Worm (Caenorhabditis elegans) whole organism, midembryonic: ENCODE measurements around the gene F17C11.13.
A peak's percentile ranks its signal among the peaks of the same experiment; 100 is the strongest.

Experiments
- T22C8.4 ChIP-seq: fragments of 200-800 bp; sonication (Bioruptor generic); IDR thresholded peaks from 2 replicates; pipeline ENCODE4 v1.3.6; 2022; ENCODE audit warnings: missing genetic modification characterization, missing compliant biosample characterization
- cog-1 ChIP-seq: sonication (generic microtip); optimal IDR thresholded peaks from 2 replicates; lab custom pipeline; 2016; ENCODE audit warnings: missing genetic modification characterization, missing compliant biosample characterization
- flt-1 ChIP-seq: fragments of 200-800 bp; sonication (Bioruptor generic); IDR thresholded peaks from 2 replicates; pipeline ENCODE4 v1.3.6; 2022; ENCODE audit warnings: missing genetic modification characterization, missing compliant biosample characterization
- klf-2 ChIP-seq: fragments of 200-800 bp; sonication (Bioruptor generic); conservative IDR thresholded peaks from 2 replicates; pipeline ENCODE4 v1.3.6; 2022; ENCODE audit warnings: missing genetic modification reagents, missing genetic modification characterization, missing compliant biosample characterization
- med-1 ChIP-seq: sonication (generic microtip); optimal IDR thresholded peaks from 2 replicates; lab custom pipeline; 2017; ENCODE audit warnings: missing genetic modification characterization, mild to moderate bottlenecking, missing compliant biosample characterization, antibody characterized with exemption, missing genetic modification reagents; ENCODE audit not compliant: insufficient read depth
- ref-1 ChIP-seq: fragments of 200-800 bp; sonication (Bioruptor generic); conservative IDR thresholded peaks from 2 replicates; pipeline ENCODE4 v1.3.6; 2022; ENCODE audit warnings: missing genetic modification reagents, missing genetic modification characterization, missing compliant biosample characterization
- tab-1 ChIP-seq: fragments of 200-800 bp; sonication (Bioruptor generic); IDR thresholded peaks from 2 replicates; pipeline ENCODE4 v1.3.6; 2022; ENCODE audit warnings: missing genetic modification characterization, missing compliant biosample characterization
- ztf-23 ChIP-seq: fragments of 200-800 bp; sonication (Bioruptor generic); IDR thresholded peaks from 2 replicates; pipeline ENCODE4 v1.3.6; 2022; ENCODE audit warnings: missing genetic modification reagents, missing genetic modification characterization, missing compliant biosample characterization
- ztf-29 ChIP-seq: fragments of 200-800 bp; sonication (Bioruptor generic); IDR thresholded peaks from 2 replicates; pipeline ENCODE4 v1.3.6; 2022; ENCODE audit warnings: missing genetic modification reagents, missing genetic modification characterization, missing compliant biosample characterization

The F17C11.13 gene

ce11 chrV:10958322-10958900, 2.7 kb downstream of the F17C11.13 start, which contains the start of gene pigt-1:
TSS of gene pigt-1 (minus strand) at chrV:10958821.
- TF ChIP-seq ref-1 (GFP tag; lab: Robert Waterston, UW): no peak
- TF ChIP-seq ztf-23 (GFP tag; lab: Robert Waterston, UW): no peak
- no peak for TF ChIP-seq tab-1 (GFP tag; lab: Robert Waterston, UW)

ce11 chrV:10960544-10960943, 4.8 kb downstream of the F17C11.13 start, which contains the start of gene vps-36:
TSS of gene vps-36 (minus strand) at chrV:10960669.
- no peak for TF ChIP-seq ref-1 (GFP tag; lab: Robert Waterston, UW)
- TF ChIP-seq ztf-23 (GFP tag; lab: Robert Waterston, UW): no peak
- TF ChIP-seq klf-2 (GFP tag; lab: Robert Waterston, UW): no peak
- no peak for TF ChIP-seq tab-1 (GFP tag; lab: Robert Waterston, UW)
- TF ChIP-seq cog-1: no peak
- no peak for TF ChIP-seq med-1 (GFP tag; lab: Kevin White, UChicago)
- no peak for TF ChIP-seq ztf-29
- no peak for TF ChIP-seq T22C8.4 (GFP tag; lab: Robert Waterston, UW)
- TF ChIP-seq flt-1 (GFP tag; lab: Robert Waterston, UW): no peak

ce11 chrV:10961448-10961870, 5.7 kb downstream of the F17C11.13 start:
- TF ChIP-seq med-1 (GFP tag; lab: Kevin White, UChicago): no peak
- TF ChIP-seq ztf-23 (GFP tag; lab: Robert Waterston, UW): peak; percentile 65

- TF ChIP-seq ztf-23 (GFP tag; lab: Robert Waterston, UW) (peak; percentile 100), cog-1 (peak; percentile 86), T22C8.4 (GFP tag; lab: Robert Waterston, UW) (0 out of 2 replicates have a peak, but pooled peaks have one; percentile 25), tab-1 (GFP tag; lab: Robert Waterston, UW) (no peak), ref-1 (GFP tag; lab: Robert Waterston, UW) (no peak), klf-2 (GFP tag; lab: Robert Waterston, UW) (no peak), flt-1 (GFP tag; lab: Robert Waterston, UW) (peak; percentile 69), ztf-29 (no peak), med-1 (GFP tag; lab: Kevin White, UChicago) (no peak)
Observed at ce11 chrV:10965501-10965900, 9.8 kb downstream of the F17C11.13 start, which contains the start of the genes ctf-4 and eef-1G. TSS of gene ctf-4 (minus strand) at chrV:10965539. TSS of gene eef-1G (plus strand) at chrV:10965719.

- TF ChIP-seq ztf-29: no peak
- TF ChIP-seq klf-2 (GFP tag; lab: Robert Waterston, UW): no peak
- TF ChIP-seq ref-1 (GFP tag; lab: Robert Waterston, UW): no peak
- TF ChIP-seq cog-1: no peak
- TF ChIP-seq med-1 (GFP tag; lab: Kevin White, UChicago): no peak
- no peak for TF ChIP-seq T22C8.4 (GFP tag; lab: Robert Waterston, UW)
Observed at ce11 chrV:10966874-10967273, 11.2 kb downstream of the F17C11.13 start.

ce11 chrV:10967594-10968273, 12.0 kb downstream of the F17C11.13 start:
- TF ChIP-seq flt-1 (GFP tag; lab: Robert Waterston, UW): no peak
- TF ChIP-seq ztf-29: no peak
- TF ChIP-seq T22C8.4 (GFP tag; lab: Robert Waterston, UW): no peak
- no peak for TF ChIP-seq med-1 (GFP tag; lab: Kevin White, UChicago)
- no peak for TF ChIP-seq ref-1 (GFP tag; lab: Robert Waterston, UW)
- TF ChIP-seq ztf-23 (GFP tag; lab: Robert Waterston, UW): no peak
- TF ChIP-seq tab-1 (GFP tag; lab: Robert Waterston, UW): no peak
- TF ChIP-seq cog-1: no peak
- TF ChIP-seq klf-2 (GFP tag; lab: Robert Waterston, UW): no peak

- TF ChIP-seq tab-1 (GFP tag; lab: Robert Waterston, UW) (no peak), ztf-23 (GFP tag; lab: Robert Waterston, UW) (no peak), ztf-29 (no peak), flt-1 (GFP tag; lab: Robert Waterston, UW) (no peak), cog-1 (no peak), ref-1 (GFP tag; lab: Robert Waterston, UW) (no peak), T22C8.4 (GFP tag; lab: Robert Waterston, UW) (no peak), klf-2 (GFP tag; lab: Robert Waterston, UW) (no peak), med-1 (GFP tag; lab: Kevin White, UChicago) (no peak)
Observed at ce11 chrV:10970070-10970469, 14.3 kb downstream of the F17C11.13 start, which contains the start of gene F17C11.22. TSS of gene F17C11.22 (minus strand) at chrV:10970170.

ce11 chrV:10970930-10971329, 15.2 kb downstream of the F17C11.13 start:
- no peak for TF ChIP-seq ztf-29
- no peak for TF ChIP-seq tab-1 (GFP tag; lab: Robert Waterston, UW)
- no peak for TF ChIP-seq T22C8.4 (GFP tag; lab: Robert Waterston, UW)
- TF ChIP-seq klf-2 (GFP tag; lab: Robert Waterston, UW): no peak
- TF ChIP-seq cog-1: no peak
- TF ChIP-seq ztf-23 (GFP tag; lab: Robert Waterston, UW): no peak
- no peak for TF ChIP-seq ref-1 (GFP tag; lab: Robert Waterston, UW)
- no peak for TF ChIP-seq med-1 (GFP tag; lab: Kevin White, UChicago)
- TF ChIP-seq flt-1 (GFP tag; lab: Robert Waterston, UW): no peak

ce11 chrV:10975091-10975490, 19.4 kb downstream of the F17C11.13 start:
- no peak for TF ChIP-seq cog-1
- TF ChIP-seq med-1 (GFP tag; lab: Kevin White, UChicago): no peak
- TF ChIP-seq klf-2 (GFP tag; lab: Robert Waterston, UW): no peak
- no peak for TF ChIP-seq ztf-29
- TF ChIP-seq flt-1 (GFP tag; lab: Robert Waterston, UW): no peak
- TF ChIP-seq ref-1 (GFP tag; lab: Robert Waterston, UW): no peak
- no peak for TF ChIP-seq tab-1 (GFP tag; lab: Robert Waterston, UW)
